Worm (Caenorhabditis elegans): Measurements from ENCODE around the gene sqv-1.

sqv-1 gene

DNA sequence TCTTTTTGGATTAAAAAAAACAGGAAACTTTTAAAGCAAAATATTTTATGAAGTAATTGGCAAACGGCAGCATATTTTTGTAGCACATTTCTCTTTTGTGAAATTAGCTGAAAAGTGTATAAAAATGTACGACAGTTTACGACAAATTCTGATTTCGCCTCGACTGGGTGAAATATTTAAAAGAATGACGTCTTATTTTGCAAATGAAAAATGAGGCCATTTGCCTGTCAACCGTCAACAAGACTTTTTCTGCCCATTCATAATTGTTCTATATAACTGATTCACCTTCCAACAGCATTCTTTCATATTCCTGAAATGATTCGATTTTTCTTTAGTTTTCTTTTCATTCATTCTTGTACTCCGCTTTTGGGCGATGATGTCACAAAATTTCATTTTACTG, 5.3 kb upstream of the sqv-1 start, which contains the start of the genes F17E9.2 and col-116:
F17E9.2 (plus strand) TSS at position 301 of the 400 bp plus-strand sequence.
col-116 (plus strand) TSS at position 315 of the 400 bp plus-strand sequence.
- TF ChIP-seq nhr-25 (tag; optimal IDR thresholded peaks at IDR 0.05) (no peak), fos-1 (tag; optimal IDR thresholded peaks at IDR 0.05) (no peak), lin-39 (tag; optimal IDR thresholded peaks at IDR 0.05) (no peak), aly-2 (tag; optimal IDR thresholded peaks at IDR 0.05) (no peak), unc-39 (tag; optimal IDR thresholded peaks at IDR 0.05) (no peak), jun-1 (tag; optimal IDR thresholded peaks at IDR 0.05) (no peak), ztf-4 (tag; optimal IDR thresholded peaks at IDR 0.05) (no peak), nhr-67 (tag; optimal IDR thresholded peaks at IDR 0.05) (no peak), R02D3.7 (tag; optimal IDR thresholded peaks at IDR 0.05) (no peak)

DNA sequence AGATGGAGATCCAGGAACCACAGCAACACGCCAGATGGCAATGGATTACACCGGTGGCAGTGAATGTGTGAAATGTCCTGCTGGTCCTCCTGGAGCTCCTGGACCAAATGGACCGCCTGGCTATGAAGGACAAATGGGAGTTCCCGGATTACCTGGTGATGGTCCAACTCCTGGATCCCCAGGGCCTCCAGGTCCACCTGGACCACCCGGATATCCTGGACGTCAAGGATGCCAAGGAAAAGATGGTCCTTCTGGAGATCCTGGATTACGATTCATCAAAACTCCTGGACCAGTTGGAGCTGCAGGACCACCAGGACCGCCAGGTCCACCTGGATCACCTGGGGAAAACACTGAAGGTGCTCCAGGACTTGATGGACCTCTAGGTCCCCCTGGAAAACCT, 3.6 kb upstream of the sqv-1 start:
- no peak for TF ChIP-seq lsy-12 (tag; optimal IDR thresholded peaks at IDR 0.05)
- TF ChIP-seq pqm-1 (tag; optimal IDR thresholded peaks at IDR 0.05), result no peak
- no peak for TF ChIP-seq nhr-67 (tag; optimal IDR thresholded peaks at IDR 0.05)
- TF ChIP-seq nhr-28 (tag; optimal IDR thresholded peaks at IDR 0.05), result no peak

DNA sequence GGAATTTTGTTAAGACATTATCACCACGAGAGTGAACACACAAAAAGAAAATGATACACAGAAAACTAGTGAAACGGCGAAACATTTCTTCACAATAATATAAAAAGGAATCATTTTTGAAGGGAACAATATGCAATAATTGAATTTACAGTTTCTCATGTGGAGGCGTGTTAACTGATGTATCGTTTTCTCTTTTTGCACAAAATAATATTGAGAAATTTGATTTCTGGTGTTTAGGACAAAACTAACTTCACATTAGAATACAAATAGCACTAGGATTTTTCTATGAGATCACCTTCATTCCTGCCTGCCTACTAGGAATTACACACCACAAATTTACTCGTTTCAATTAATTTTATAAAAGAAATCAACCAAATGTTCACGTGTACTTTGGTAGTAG, 2.4 kb upstream of the sqv-1 start, which contains the start of gene D2096.13:
D2096.13 (minus strand) TSS at position 101 of the 400 bp plus-strand sequence.
- TF ChIP-seq jun-1 (tag; optimal IDR thresholded peaks at IDR 0.05) (no peak), aly-2 (tag; optimal IDR thresholded peaks at IDR 0.05) (no peak), snpc-4 (tag; optimal IDR thresholded peaks at IDR 0.05) (no peak), fkh-10 (GFP tag; optimal IDR thresholded peaks at IDR 0.05) (no peak), nhr-237 (tag; optimal IDR thresholded peaks at IDR 0.05) (no peak), lin-39 (tag; optimal IDR thresholded peaks at IDR 0.05) (no peak), nhr-43 (tag; optimal IDR thresholded peaks at IDR 0.05; ENCODE audit: poor library complexity, severe bottlenecking) (no peak), nhr-12 (tag; optimal IDR thresholded peaks at IDR 0.05) (no peak)

DNA sequence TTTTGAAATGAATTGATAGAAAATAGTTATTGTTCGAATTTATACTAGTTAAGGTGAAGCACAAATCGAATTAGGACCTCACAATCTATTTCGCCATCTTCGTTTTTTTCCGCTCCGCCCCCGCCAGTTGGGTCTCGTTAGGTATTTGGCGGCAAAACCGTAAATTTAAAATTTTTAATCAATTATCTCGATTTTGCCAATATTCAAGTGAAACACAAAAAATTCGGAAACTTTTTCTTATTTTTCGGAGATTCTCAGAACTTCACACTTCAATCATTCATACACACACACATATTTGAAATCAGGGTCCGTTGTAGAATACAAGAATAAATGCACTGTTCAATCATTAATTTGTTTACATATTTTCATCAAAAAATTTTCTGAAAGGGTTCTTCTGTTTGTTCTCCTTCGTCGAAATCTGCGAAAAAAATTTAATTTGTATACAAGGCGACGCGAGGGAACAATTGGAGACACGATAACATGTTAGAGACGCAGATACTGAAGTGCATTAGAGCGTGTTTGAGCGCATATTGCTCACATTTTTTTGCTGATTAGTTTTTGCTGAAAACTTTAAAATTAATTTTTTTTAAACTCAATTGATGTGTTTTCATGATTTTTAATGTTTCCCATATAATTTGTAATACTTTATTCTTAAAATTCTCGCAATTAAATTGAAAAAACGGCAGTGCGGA, 1.1 kb upstream of the sqv-1 start, which contains the start of gene D2096.5:
D2096.5 (minus strand) TSS at position 51 of the 692 bp plus-strand sequence.
- TF ChIP-seq aly-2 (tag; optimal IDR thresholded peaks at IDR 0.05), result no peak
- peak; percentile 23 for TF ChIP-seq lin-15B (tag; optimal IDR thresholded peaks at IDR 0.05)
- TF ChIP-seq lsy-12 (tag; optimal IDR thresholded peaks at IDR 0.05), result no peak
- TF ChIP-seq nhr-25 (tag; optimal IDR thresholded peaks at IDR 0.05), result no peak
- no peak for TF ChIP-seq sea-2 (GFP tag; optimal IDR thresholded peaks at IDR 0.05)
- TF ChIP-seq snpc-4 (tag; optimal IDR thresholded peaks at IDR 0.05), result no peak
- TF ChIP-seq skn-1 (tag; optimal IDR thresholded peaks at IDR 0.05), result no peak
- no peak for TF ChIP-seq ceh-82 (tag; optimal IDR thresholded peaks at IDR 0.05)
- TF ChIP-seq egl-5 (tag; optimal IDR thresholded peaks at IDR 0.05), result no peak
- TF ChIP-seq nhr-11 (tag; optimal IDR thresholded peaks at IDR 0.05), result no peak
- TF ChIP-seq nfya-1 (tag; optimal IDR thresholded peaks at IDR 0.05; ENCODE audit: insufficient read depth), result peak; percentile 31
- no peak for TF ChIP-seq mdl-1 (tag; optimal IDR thresholded peaks at IDR 0.05)
- TF ChIP-seq nhr-12 (tag; optimal IDR thresholded peaks at IDR 0.05), result no peak
- TF ChIP-seq ZK546.5 (tag; optimal IDR thresholded peaks at IDR 0.05), result no peak
- peak; percentile 29 for TF ChIP-seq pqm-1 (tag; optimal IDR thresholded peaks at IDR 0.05)

DNA sequence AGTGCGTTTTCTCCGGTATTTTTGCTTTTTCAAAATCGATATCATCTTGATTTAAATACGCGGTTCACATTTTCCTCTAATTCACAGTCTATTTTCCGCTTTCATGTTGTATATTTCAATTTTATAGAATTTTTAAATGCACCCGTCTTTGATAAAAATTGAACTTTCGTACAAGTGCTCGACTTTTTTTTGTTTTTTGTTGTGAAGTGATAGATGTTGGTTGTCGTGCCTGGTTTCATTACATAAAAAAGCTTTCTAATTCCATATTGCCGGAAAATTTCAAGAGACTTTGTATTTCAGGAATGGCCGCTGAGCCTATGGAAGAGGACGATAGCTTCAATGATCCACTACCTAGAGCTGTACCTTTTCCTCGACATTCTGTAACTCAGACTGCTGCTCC, 2.2 kb downstream of the sqv-1 start, which contains the start of gene D2096.12:
D2096.12 (plus strand) TSS at position 301 of the 400 bp plus-strand sequence.
- TF ChIP-seq ztf-4 (tag; optimal IDR thresholded peaks at IDR 0.05) (no peak), sea-2 (GFP tag; optimal IDR thresholded peaks at IDR 0.05) (no peak), pqm-1 (tag; optimal IDR thresholded peaks at IDR 0.05) (no peak), unc-62 (GFP tag; optimal IDR thresholded peaks at IDR 0.05) (no peak), lin-15B (tag; optimal IDR thresholded peaks at IDR 0.05) (no peak)

DNA sequence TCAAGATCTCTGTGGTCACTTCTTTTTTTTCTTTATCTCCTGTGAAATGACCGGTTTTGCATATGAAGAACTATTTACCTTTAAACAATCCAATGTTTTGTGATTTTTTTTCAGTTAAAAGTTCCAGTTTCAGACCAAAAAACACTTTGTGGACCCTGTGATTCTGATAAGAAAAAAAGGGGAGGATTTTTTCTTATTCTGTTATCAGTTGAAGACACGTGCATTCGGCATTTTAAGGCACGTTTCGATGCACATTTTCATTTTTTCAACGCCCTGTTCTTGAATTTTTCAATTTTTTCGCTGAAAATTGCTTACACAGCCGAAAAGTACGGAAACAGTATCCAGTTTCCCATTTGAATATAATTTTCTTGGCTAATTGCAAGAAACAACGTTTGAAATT, 5.4 kb downstream of the sqv-1 start, which contains the start of gene aagr-1:
aagr-1 (plus strand) TSS at position 227 of the 400 bp plus-strand sequence.
- TF ChIP-seq nhr-237 (tag; optimal IDR thresholded peaks at IDR 0.05), result no peak
- no peak for TF ChIP-seq ceh-9 (tag; optimal IDR thresholded peaks at IDR 0.05)
- peak; percentile 75 for TF ChIP-seq pqm-1 (tag; optimal IDR thresholded peaks at IDR 0.05)
- no peak for TF ChIP-seq ceh-82 (tag; optimal IDR thresholded peaks at IDR 0.05)
- TF ChIP-seq elt-2 (tag; optimal IDR thresholded peaks at IDR 0.05), result peak; percentile 82
- TF ChIP-seq skn-1 (tag; optimal IDR thresholded peaks at IDR 0.05), result no peak
- TF ChIP-seq pha-4 (tag; optimal IDR thresholded peaks at IDR 0.05), result peak; percentile 1
- TF ChIP-seq egl-5 (tag; optimal IDR thresholded peaks at IDR 0.05), result no peak

Data from whole organism, L3 larva.